Worm (Caenorhabditis elegans): Measurements from ENCODE around the gene sumv-1.

Gene sumv-1

ce11 chrIII:5294867-5295266 lies 40.9 kb upstream of the sumv-1 start (continued):
- TF ChIP-seq nfyb-1 (GFP tag; IDR thresholded peaks at IDR 0.05) (peak; percentile 81), ztf-18 (tag; optimal IDR thresholded peaks at IDR 0.05) (peak; percentile 76), D2030.7 (GFP tag; IDR thresholded peaks at IDR 0.05) (peak; percentile 70; the same call in 1 of the 2 replicates), bed-1 (GFP tag; IDR thresholded peaks at IDR 0.05) (peak; percentile 87; the same call in 1 of the 2 replicates), atf-7 (tag; optimal IDR thresholded peaks at IDR 0.05) (peak; percentile 38), ztf-25 (GFP tag; IDR thresholded peaks at IDR 0.05) (peak; percentile 96), ztf-26 (tag; optimal IDR thresholded peaks at IDR 0.05) (peak; percentile 49), sptf-2 (GFP tag; optimal IDR thresholded peaks at IDR 0.05) (peak; percentile 34), lag-1 (GFP tag; IDR thresholded peaks at IDR 0.05) (no peak), dpl-1 (GFP tag; optimal IDR thresholded peaks at IDR 0.05) (peak; percentile 28), ztf-6 (GFP tag; IDR thresholded peaks at IDR 0.05) (no peak), nhr-90 (tag; optimal IDR thresholded peaks at IDR 0.05) (no peak), mxl-1 (tag; optimal IDR thresholded peaks at IDR 0.05) (peak; percentile 81), hrde-1 (tag; optimal IDR thresholded peaks at IDR 0.05; ENCODE audit: borderline replicate concordance) (no peak), gei-17 (GFP tag; optimal IDR thresholded peaks at IDR 0.05) (no peak), let-526 (GFP tag; IDR thresholded peaks at IDR 0.05) (peak; percentile 43; the same call in 1 of the 2 replicates), lin-35 (GFP tag; optimal IDR thresholded peaks at IDR 0.05) (peak in 1 of 3 experiments; percentile 68), somi-1 (GFP tag; optimal IDR thresholded peaks at IDR 0.05) (peak; percentile 80), ztf-3 (GFP tag; optimal IDR thresholded peaks at IDR 0.05) (no peak), unc-130 (GFP tag; optimal IDR thresholded peaks at IDR 0.05) (peak; percentile 47), C17E4.6 (GFP tag; IDR thresholded peaks at IDR 0.05) (no peak), C06A6.2 (GFP tag; conservative IDR thresholded peaks at IDR 0.05) (0 out of 2 replicates have a peak, but pooled peaks have one; percentile 39), zim-3 (tag; optimal IDR thresholded peaks at IDR 0.05) (peak; percentile 83), lir-1 (GFP tag; conservative IDR thresholded peaks at IDR 0.05) (peak; percentile 50; the same call in 1 of the 2 replicates), F57A8.1 (GFP tag; optimal IDR thresholded peaks at IDR 0.05) (peak; percentile 39), nfya-1 (tag; optimal IDR thresholded peaks at IDR 0.05; ENCODE audit: borderline replicate concordance, insufficient read depth) (no peak), ceh-58 (GFP tag; IDR thresholded peaks at IDR 0.05) (0 out of 2 replicates have a peak, but pooled peaks have one; percentile 55), F39B2.1 (GFP tag; IDR thresholded peaks at IDR 0.05) (no peak), egl-18 (GFP tag; IDR thresholded peaks at IDR 0.05) (0 out of 2 replicates have a peak, but pooled peaks have one; percentile 67), F22D6.2 (tag; optimal IDR thresholded peaks at IDR 0.05) (no peak), Y95B8A.8 (GFP tag; IDR thresholded peaks at IDR 0.05) (no peak), F49E8.2 (tag; optimal IDR thresholded peaks at IDR 0.05; ENCODE audit: insufficient read depth) (no peak), attf-5 (GFP tag; optimal IDR thresholded peaks at IDR 0.05) (peak; percentile 65), chd-7 (tag; optimal IDR thresholded peaks at IDR 0.05) (peak; percentile 64), F37B4.10 (GFP tag; IDR thresholded peaks at IDR 0.05) (no peak), hmg-20 (GFP tag; IDR thresholded peaks at IDR 0.05) (peak; percentile 74), pbrm-1 (GFP tag; IDR thresholded peaks at IDR 0.05) (peak; percentile 75), ceh-91 (GFP tag; IDR thresholded peaks at IDR 0.05) (0 out of 2 replicates have a peak, but pooled peaks have one; percentile 18), repo-1 (tag; optimal IDR thresholded peaks at IDR 0.05) (peak; percentile 73), Y53G8AR.9 (GFP tag; conservative IDR thresholded peaks at IDR 0.05) (peak; percentile 71; the same call in 1 of the 2 replicates), ama-1 (optimal IDR thresholded peaks at IDR 0.05) (no peak), ama-1 (GFP tag; optimal IDR thresholded peaks at IDR 0.05) (peak; percentile 44 to 86), bed-2 (GFP tag; IDR thresholded peaks at IDR 0.05) (no peak), fkh-3 (tag; optimal IDR thresholded peaks at IDR 0.05) (no peak), hlh-12 (tag; optimal IDR thresholded peaks at IDR 0.05) (peak; percentile 22), Y79H2A.3 (GFP tag; conservative IDR thresholded peaks at IDR 0.05) (no peak), snpc-1.3 (tag; optimal IDR thresholded peaks at IDR 0.05; ENCODE audit: insufficient read depth) (peak; percentile 80), madf-3 (GFP tag; IDR thresholded peaks at IDR 0.05) (no peak)

Measured in whole organism, young adult.